Worm (Caenorhabditis elegans) whole organism, L4 larva: Measurements from ENCODE around the gene F52G2.3.
A peak's percentile ranks its signal among the peaks of the same experiment; 100 is the strongest.
"Not testable (repeated sequence)": the region's sequence is repeated elsewhere in the genome, so short reads cannot be mapped to it uniquely, and the experiment has no call there.

ENCODE experiments used
- D1046.2 ChIP-seq: fragments of 200-800 bp; sonication (Bioruptor generic); IDR thresholded peaks from 2 replicates; pipeline ENCODE4 v1.3.6; 2022; ENCODE audit warnings: missing genetic modification characterization, missing compliant biosample characterization
- F44E2.7 ChIP-seq: fragments of 200-800 bp; sonication (Bioruptor generic); IDR thresholded peaks from 2 replicates; pipeline ENCODE4 v2.1.2; 2022; ENCODE audit warnings: missing genetic modification characterization, missing compliant biosample characterization
- R02D3.7 ChIP-seq: fragments of 150-350 bp; sonication (generic microtip); optimal IDR thresholded peaks from 3 replicates; lab custom pipeline; 2014; ENCODE audit warnings: missing biosample characterization, missing genetic modification characterization
- T26A8.4 ChIP-seq: fragments of 200-800 bp; sonication (Bioruptor generic); IDR thresholded peaks from 2 replicates; pipeline ENCODE4 v1.3.6; 2022; ENCODE audit warnings: missing genetic modification characterization, missing compliant biosample characterization
- ZK337.2 ChIP-seq: fragments of 200-800 bp; sonication (Bioruptor generic); IDR thresholded peaks from 2 replicates; pipeline ENCODE4 v1.3.6; 2022; ENCODE audit warnings: missing genetic modification reagents, missing genetic modification characterization, missing compliant biosample characterization
- aha-1 ChIP-seq: fragments of 150-350 bp; peaks from one replicate; lab custom pipeline; 2014; ENCODE audit warnings: missing biosample characterization, missing genetic modification characterization
- ceh-62 ChIP-seq: sonication (generic microtip); optimal IDR thresholded peaks from 2 replicates; lab custom pipeline; 2017; ENCODE audit warnings: missing biosample characterization, missing genetic modification characterization
- ceh-82 ChIP-seq: sonication (generic microtip); optimal IDR thresholded peaks from 2 replicates; lab custom pipeline; 2017; ENCODE audit warnings: missing biosample characterization, missing genetic modification characterization
- ces-1 ChIP-seq: fragments of 150-350 bp; sonication (generic microtip); optimal IDR thresholded peaks from 4 replicates; lab custom pipeline; 2014; ENCODE audit warnings: missing biosample characterization, missing genetic modification reagents, missing genetic modification characterization
- duxl-1 ChIP-seq: sonication (generic microtip); optimal IDR thresholded peaks from 2 replicates; lab custom pipeline; 2016; ENCODE audit warnings: mild to moderate bottlenecking, missing genetic modification characterization, moderate library complexity, missing compliant biosample characterization; ENCODE audit not compliant: poor library complexity
- egl-43 ChIP-seq: fragments of 200-800 bp; sonication (Bioruptor generic); IDR thresholded peaks from 2 replicates; pipeline ENCODE4 v1.3.6; 2022; ENCODE audit warnings: missing genetic modification reagents, missing genetic modification characterization, missing compliant biosample characterization
- fkh-10 ChIP-seq: fragments of 150-350 bp; optimal IDR thresholded peaks from 2 replicates; lab custom pipeline; 2014; ENCODE audit warnings: missing biosample characterization, missing genetic modification reagents, missing genetic modification characterization
- hlh-30 ChIP-seq: sonication (generic microtip); optimal IDR thresholded peaks from 2 replicates; lab custom pipeline; 2017; ENCODE audit warnings: antibody characterized with exemption, mild to moderate bottlenecking, missing genetic modification characterization, missing compliant biosample characterization; ENCODE audit not compliant: insufficient read depth
- lim-7 ChIP-seq: fragments of 200-800 bp; sonication (Bioruptor generic); IDR thresholded peaks from 2 replicates; pipeline ENCODE4 v1.3.6; 2022; ENCODE audit warnings: missing genetic modification characterization, missing compliant biosample characterization
- lin-29 ChIP-seq: fragments of 200-800 bp; sonication (Bioruptor generic); IDR thresholded peaks from 2 replicates; pipeline ENCODE4 v1.3.6; 2022; ENCODE audit warnings: missing genetic modification reagents, missing genetic modification characterization, missing compliant biosample characterization
- madf-5 ChIP-seq, 2 experiments: fragments of 200-800 bp; sonication (Bioruptor generic); IDR thresholded peaks; 2 replicates each; pipeline ENCODE4 v1.3.6; 2022; ENCODE audit warnings: missing compliant biosample characterization in 2 of 2, missing genetic modification characterization in 2 of 2
- nhr-102 ChIP-seq: sonication (generic microtip); optimal IDR thresholded peaks from 2 replicates; lab custom pipeline; 2016; ENCODE audit warnings: mild to moderate bottlenecking, missing genetic modification characterization, moderate library complexity, missing compliant biosample characterization
- nhr-111 ChIP-seq: fragments of 200-800 bp; sonication (Bioruptor generic); optimal IDR thresholded peaks from 2 replicates; lab custom pipeline; 2018; ENCODE audit warnings: mild to moderate bottlenecking, missing genetic modification characterization, missing compliant biosample characterization
- nhr-28 ChIP-seq: fragments of 150-350 bp; optimal IDR thresholded peaks from 2 replicates; lab custom pipeline; 2014; ENCODE audit warnings: missing biosample characterization, missing genetic modification characterization
- nhr-48 ChIP-seq: sonication (generic microtip); optimal IDR thresholded peaks from 2 replicates; lab custom pipeline; 2016; ENCODE audit warnings: mild to moderate bottlenecking, missing genetic modification characterization, missing compliant biosample characterization
- nhr-77 ChIP-seq: fragments of 150-350 bp; optimal IDR thresholded peaks from 2 replicates; lab custom pipeline; 2014; ENCODE audit warnings: missing biosample characterization, missing genetic modification characterization
- sdz-12 ChIP-seq: fragments of 200-800 bp; sonication (Bioruptor generic); optimal IDR thresholded peaks from 2 replicates; lab custom pipeline; 2018; ENCODE audit warnings: mild to moderate bottlenecking, missing genetic modification characterization, missing compliant biosample characterization
- set-16 ChIP-seq: fragments of 200-800 bp; sonication (Bioruptor generic); IDR thresholded peaks from 2 replicates; pipeline ENCODE4 v1.3.6; 2022; ENCODE audit warnings: missing genetic modification reagents, missing genetic modification characterization, missing compliant biosample characterization
- tra-1 ChIP-seq: fragments of 200-800 bp; sonication (Bioruptor generic); IDR thresholded peaks from 2 replicates; pipeline ENCODE4 v1.3.6; 2022; ENCODE audit warnings: missing genetic modification reagents, missing genetic modification characterization, missing compliant biosample characterization
- unc-62 ChIP-seq, 3 experiments: fragments of 150-350 bp in 1 of 3; sonication (generic microtip); optimal IDR thresholded peaks in 2 of 3; peaks in 1 of 3; 1 replicate in 1 of 3; 2 replicates in 2 of 3; lab custom pipeline; 2014 to 2017; ENCODE audit warnings: missing biosample characterization in 3 of 3, missing genetic modification characterization in 3 of 3, missing genetic modification reagents in 3 of 3, missing genotype in 1 of 3

The F52G2.3 gene

ce11 chrIV:13582909-13583308 lies 34.9 kb upstream of the F52G2.3 start, which contains the start of gene sru-12:
Gene sru-12 (plus strand): TSS chrIV:13583209.
- TF ChIP-seq sdz-12 (GFP tag; lab: Kevin White, UChicago) (no peak), madf-5 (GFP tag; IDR thresholded peaks at IDR 0.05; lab: Robert Waterston, UW) (no peak), ceh-62 (tag; lab: Kevin White, UChicago) (no peak), D1046.2 (GFP tag; lab: Robert Waterston, UW) (no peak), nhr-77 (tag; lab: Kevin White, UChicago) (no peak), egl-43 (GFP tag; lab: Robert Waterston, UW) (no peak)

DNA sequence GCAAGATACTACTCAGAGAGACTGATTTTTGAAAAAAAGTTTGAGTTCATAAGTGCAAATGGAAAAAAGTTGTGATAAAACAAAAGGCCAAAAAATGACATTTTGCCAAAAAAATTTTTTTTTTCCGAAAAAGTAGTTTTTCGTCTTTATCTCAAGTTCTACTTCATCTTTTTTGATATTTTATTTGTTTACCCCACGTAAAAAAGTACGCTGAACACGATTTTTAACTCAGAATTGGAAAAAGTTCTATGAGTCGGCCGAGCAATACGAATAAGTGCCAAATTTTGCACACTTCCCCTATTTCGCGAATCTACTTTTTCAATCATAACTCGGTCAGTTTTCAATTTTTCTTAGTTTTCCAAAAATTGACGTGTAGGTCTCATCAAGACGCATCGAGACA lies 30.9 kb upstream of the F52G2.3 start, which contains the start of gene sru-16:
sru-16 (plus strand) TSS at position 301 of the 400 bp plus-strand sequence.
- TF ChIP-seq ceh-82 (tag; lab: Kevin White, UChicago); ces-1 (GFP tag; lab: Kevin White, UChicago); lim-7 (GFP tag; lab: Robert Waterston, UW): not testable (repeated sequence)
- TF ChIP-seq, all 104 proteins: peak for 0; not testable (repeated sequence) for 104

DNA sequence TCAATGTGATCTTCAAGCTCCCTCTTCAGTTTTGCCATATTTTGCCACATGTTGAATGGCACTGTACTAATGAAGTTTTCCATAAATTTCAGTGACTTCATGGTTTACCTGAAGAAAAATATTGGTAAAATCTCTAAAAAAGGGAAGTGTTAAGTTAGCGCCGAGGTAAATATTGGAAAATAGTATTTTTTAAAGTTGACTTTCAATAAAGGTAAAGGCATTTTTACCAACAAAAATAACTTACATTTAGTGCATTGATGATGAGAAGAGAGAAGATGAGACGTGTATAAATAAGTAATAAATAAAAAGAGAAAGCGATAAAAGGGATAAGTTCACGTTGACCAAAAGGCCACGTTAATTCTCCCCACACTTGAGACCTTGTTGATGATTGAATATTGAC lies 30.1 kb upstream of the F52G2.3 start, which contains the start of gene Y45F10B.8:
Y45F10B.8 (minus strand) TSS at position 101 of the 400 bp plus-strand sequence.
- TF ChIP-seq T26A8.4; nhr-48 (tag; lab: Kevin White, UChicago); duxl-1 (tag; lab: Kevin White, UChicago): not testable (repeated sequence)

DNA sequence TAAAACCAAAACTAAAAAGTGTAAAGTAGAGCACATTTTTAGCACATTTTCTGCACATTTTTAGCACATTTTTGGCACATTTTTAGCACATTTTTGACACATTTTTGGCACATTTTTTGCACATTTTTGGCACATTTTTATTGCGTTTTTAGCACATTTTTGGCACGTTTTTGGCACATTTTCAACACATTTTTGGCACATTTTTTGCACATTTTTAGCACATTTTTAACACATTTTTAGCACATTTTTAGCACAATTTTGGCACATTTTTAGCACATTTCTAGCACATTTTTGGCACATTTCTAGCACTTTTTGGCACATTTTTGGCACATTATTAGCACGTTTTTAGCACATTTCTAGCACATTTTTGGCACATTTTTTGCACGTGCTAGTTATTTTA lies 27.6 kb upstream of the F52G2.3 start:
- TF ChIP-seq nhr-111 (GFP tag; lab: Kevin White, UChicago) (no peak), nhr-102 (tag; lab: Kevin White, UChicago) (peak; percentile 94), unc-62 (GFP tag; optimal IDR thresholded peaks at IDR 0.05 in 1 of 2; lab: Kevin White, UChicago) (peak in 1 of 2 experiments; percentile 76), unc-62 (tag; optimal IDR thresholded peaks at IDR 0.05; lab: Kevin White, UChicago) (no peak)

DNA sequence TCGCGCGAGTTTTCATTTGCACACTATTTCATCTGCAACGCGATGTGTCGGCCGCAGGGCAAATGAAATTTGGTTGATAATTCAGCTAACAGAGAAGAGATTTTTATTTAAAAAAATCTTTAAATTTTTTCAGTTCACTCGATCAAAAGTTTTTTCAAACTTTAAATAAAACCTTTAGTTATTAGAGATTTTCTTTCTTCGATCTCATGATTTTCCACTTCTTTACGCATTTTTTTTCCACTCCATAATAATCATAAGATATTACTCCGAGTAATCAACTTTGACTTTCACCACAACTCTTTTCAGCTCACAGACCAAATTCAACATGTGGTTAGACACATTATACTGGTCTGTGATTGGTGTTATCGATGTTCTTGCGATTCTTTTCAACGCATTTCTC lies 26.7 kb upstream of the F52G2.3 start, which contains the start of gene srd-10:
srd-10 (plus strand) TSS at position 301 of the 400 bp plus-strand sequence.
- TF ChIP-seq nhr-28 (no peak), hlh-30 (tag; lab: Kevin White, UChicago) (no peak), F44E2.7 (GFP tag; lab: Robert Waterston, UW) (no peak), R02D3.7 (tag; lab: Kevin White, UChicago) (no peak), aha-1 (tag; lab: Kevin White, UChicago) (peak; percentile 46), tra-1 (GFP tag; lab: Robert Waterston, UW) (no peak)

ce11 chrIV:13564284-13564683 lies 16.3 kb upstream of the F52G2.3 start:
- peak; percentile 77 for TF ChIP-seq fkh-10 (GFP tag; lab: Kevin White, UChicago)
- TF ChIP-seq ceh-62 (tag; lab: Kevin White, UChicago): no peak
- TF ChIP-seq, all 104 proteins: peak for 1

- TF ChIP-seq aha-1 (tag; lab: Kevin White, UChicago) (peak; percentile 47), ZK337.2 (GFP tag; lab: Robert Waterston, UW) (no peak)
These were observed 13.6 kb upstream of the F52G2.3 start, which contains the start of the genes Y45F10B.13 and qui-1 for ce11 chrIV:13561629-13562028. Gene Y45F10B.13 (minus strand): TSS chrIV:13561729. Gene qui-1 (plus strand): TSS chrIV:13561861.

ce11 chrIV:13559020-13559419 lies 11.0 kb upstream of the F52G2.3 start:
- no peak for TF ChIP-seq lin-29 (GFP tag; lab: Robert Waterston, UW)
- peak; percentile 60; the same call in 1 of the 2 replicates for TF ChIP-seq set-16 (GFP tag; lab: Robert Waterston, UW)
- TF ChIP-seq aha-1 (tag; lab: Kevin White, UChicago): peak; percentile 25
